Worm (Caenorhabditis elegans) whole organism, L4 larva: ENCODE data around the gene egl-5.

Experiments
- D1046.2 ChIP-seq: fragments of 200-800 bp; sonication (Bioruptor generic); IDR thresholded peaks from 2 replicates; pipeline ENCODE4 v1.3.6; 2022; ENCODE audit warnings: missing genetic modification characterization, missing compliant biosample characterization
- F10B5.3 ChIP-seq: sonication (generic microtip); optimal IDR thresholded peaks from 2 replicates; lab custom pipeline; 2016; ENCODE audit warnings: mild to moderate bottlenecking, missing genetic modification characterization, missing compliant biosample characterization
- F49E8.2 ChIP-seq: sonication (generic microtip); optimal IDR thresholded peaks from 2 replicates; lab custom pipeline; 2016; ENCODE audit warnings: missing compliant biosample characterization, mild to moderate bottlenecking, missing genetic modification characterization, borderline replicate concordance
- T20F7.1 ChIP-seq: fragments of 200-800 bp; sonication (Bioruptor generic); optimal IDR thresholded peaks from 2 replicates; lab custom pipeline; 2018; ENCODE audit warnings: mild to moderate bottlenecking, missing genetic modification characterization, missing compliant biosample characterization
- T26A8.4 ChIP-seq: fragments of 200-800 bp; sonication (Bioruptor generic); IDR thresholded peaks from 2 replicates; pipeline ENCODE4 v1.3.6; 2022; ENCODE audit warnings: missing genetic modification characterization, missing compliant biosample characterization
- Y105C5A.15 ChIP-seq: fragments of 200-800 bp; sonication (Bioruptor generic); IDR thresholded peaks from 2 replicates; pipeline ENCODE4 v1.3.6; 2022; ENCODE audit warnings: missing genetic modification characterization, missing compliant biosample characterization
- Y5F2A.4 ChIP-seq: fragments of 200-800 bp; sonication (Bioruptor generic); optimal IDR thresholded peaks from 2 replicates; lab custom pipeline; 2018; ENCODE audit warnings: mild to moderate bottlenecking, missing genetic modification characterization, missing compliant biosample characterization
- Y75B8A.6 ChIP-seq: fragments of 200-800 bp; sonication (Bioruptor generic); IDR thresholded peaks from 2 replicates; pipeline ENCODE4 v1.3.6; 2022; ENCODE audit warnings: missing genetic modification reagents, missing genetic modification characterization, missing compliant biosample characterization
- ZK337.2 ChIP-seq: fragments of 200-800 bp; sonication (Bioruptor generic); IDR thresholded peaks from 2 replicates; pipeline ENCODE4 v1.3.6; 2022; ENCODE audit warnings: missing genetic modification reagents, missing genetic modification characterization, missing compliant biosample characterization
- ZK546.5 ChIP-seq, 2 experiments: sonication (generic microtip); optimal IDR thresholded peaks; 2 replicates each; lab custom pipeline; 2017; ENCODE audit warnings: missing biosample characterization in 2 of 2, missing genetic modification characterization in 2 of 2
- aha-1 ChIP-seq: fragments of 150-350 bp; peaks from one replicate; lab custom pipeline; 2014; ENCODE audit warnings: missing biosample characterization, missing genetic modification characterization
- attf-4 ChIP-seq: sonication (generic microtip); optimal IDR thresholded peaks from 3 replicates; lab custom pipeline; 2017; ENCODE audit warnings: missing biosample characterization, missing genetic modification characterization
- ceh-44 ChIP-seq: fragments of 200-800 bp; sonication (Bioruptor generic); IDR thresholded peaks from 2 replicates; pipeline ENCODE4 v1.3.6; 2022; ENCODE audit warnings: missing genetic modification reagents, missing genetic modification characterization, missing compliant biosample characterization
- ces-1 ChIP-seq: fragments of 150-350 bp; sonication (generic microtip); optimal IDR thresholded peaks from 4 replicates; lab custom pipeline; 2014; ENCODE audit warnings: missing biosample characterization, missing genetic modification reagents, missing genetic modification characterization
- daf-16 ChIP-seq, 3 experiments: sonication (generic microtip); optimal IDR thresholded peaks; 2 replicates each; lab custom pipeline; 2016 to 2017; ENCODE audit warnings: missing genetic modification characterization in 3 of 3, missing genetic modification reagents in 3 of 3, mild to moderate bottlenecking in 2 of 3, missing compliant biosample characterization in 2 of 3, missing biosample characterization in 1 of 3, moderate library complexity in 1 of 3
- dmd-9 ChIP-seq: fragments of 200-800 bp; sonication (Bioruptor generic); IDR thresholded peaks from 2 replicates; pipeline ENCODE4 v1.3.6; 2022; ENCODE audit warnings: missing genetic modification reagents, missing genetic modification characterization, missing compliant biosample characterization
- dpl-1 ChIP-seq: fragments of 150-350 bp; optimal IDR thresholded peaks from 2 replicates; lab custom pipeline; 2014; ENCODE audit warnings: missing biosample characterization, missing genetic modification reagents, missing genetic modification characterization
- dve-1 ChIP-seq: sonication (generic microtip); optimal IDR thresholded peaks from 2 replicates; lab custom pipeline; 2017; ENCODE audit warnings: antibody characterized with exemption, mild to moderate bottlenecking, missing genetic modification characterization, missing compliant biosample characterization; ENCODE audit not compliant: insufficient read depth
- gei-8 ChIP-seq: fragments of 200-800 bp; sonication (Bioruptor generic); optimal IDR thresholded peaks from 2 replicates; lab custom pipeline; 2018; ENCODE audit warnings: mild to moderate bottlenecking, missing genetic modification characterization, missing compliant biosample characterization
- hlh-11 ChIP-seq: fragments of 200-800 bp; sonication (Bioruptor generic); optimal IDR thresholded peaks from 2 replicates; lab custom pipeline; 2018; ENCODE audit warnings: mild to moderate bottlenecking, missing genetic modification characterization, missing compliant biosample characterization
- hlh-30 ChIP-seq: sonication (generic microtip); optimal IDR thresholded peaks from 2 replicates; lab custom pipeline; 2017; ENCODE audit warnings: antibody characterized with exemption, mild to moderate bottlenecking, missing genetic modification characterization, missing compliant biosample characterization; ENCODE audit not compliant: insufficient read depth
- jun-1 ChIP-seq: fragments of 150-350 bp; optimal IDR thresholded peaks from 2 replicates; lab custom pipeline; 2014; ENCODE audit warnings: missing biosample characterization, missing genetic modification reagents, missing genetic modification characterization
- lim-7 ChIP-seq: fragments of 200-800 bp; sonication (Bioruptor generic); IDR thresholded peaks from 2 replicates; pipeline ENCODE4 v1.3.6; 2022; ENCODE audit warnings: missing genetic modification characterization, missing compliant biosample characterization
- lin-1 ChIP-seq: fragments of 200-800 bp; sonication (Bioruptor generic); IDR thresholded peaks from 2 replicates; pipeline ENCODE4 v1.3.6; 2022; ENCODE audit warnings: missing genetic modification reagents, missing genetic modification characterization, missing compliant biosample characterization
- lin-13 ChIP-seq: fragments of 150-350 bp; optimal IDR thresholded peaks from 2 replicates; lab custom pipeline; 2014; ENCODE audit warnings: missing biosample characterization, missing genetic modification reagents, missing genetic modification characterization
- lin-15B ChIP-seq: fragments of 150-350 bp; sonication (generic microtip); optimal IDR thresholded peaks from 3 replicates; lab custom pipeline; 2014; ENCODE audit warnings: missing biosample characterization, missing genetic modification characterization
- lin-38 ChIP-seq: fragments of 200-800 bp; sonication (Bioruptor generic); IDR thresholded peaks from 2 replicates; pipeline ENCODE4 v1.3.6; 2022; ENCODE audit warnings: missing genetic modification reagents, missing genetic modification characterization, missing compliant biosample characterization
- lin-39 ChIP-seq: fragments of 150-350 bp; optimal IDR thresholded peaks from 2 replicates; lab custom pipeline; 2014; ENCODE audit warnings: missing biosample characterization, missing genetic modification reagents, missing genetic modification characterization
- lsy-2 ChIP-seq, 2 experiments: fragments of 150-350 bp in 1 of 2; sonication (generic microtip) in 1 of 2; optimal IDR thresholded peaks; 2 replicates each; lab custom pipeline; 2014 to 2017; ENCODE audit warnings: missing biosample characterization in 2 of 2, missing genetic modification characterization in 2 of 2
- madf-9 ChIP-seq: fragments of 200-800 bp; sonication (Bioruptor generic); conservative IDR thresholded peaks from 2 replicates; pipeline ENCODE4 v1.3.6; 2022; ENCODE audit warnings: missing genetic modification reagents, missing genetic modification characterization, missing compliant biosample characterization
- mdt-29 ChIP-seq: fragments of 200-800 bp; sonication (Bioruptor generic); IDR thresholded peaks from 2 replicates; pipeline ENCODE4 v1.3.6; 2022; ENCODE audit warnings: missing genetic modification reagents, missing genetic modification characterization, missing compliant biosample characterization
- mep-1 ChIP-seq: fragments of 150-350 bp; sonication (generic microtip); optimal IDR thresholded peaks from 3 replicates; lab custom pipeline; 2014; ENCODE audit warnings: missing biosample characterization, missing genetic modification characterization
- mes-2 ChIP-seq: sonication (generic microtip); optimal IDR thresholded peaks from 2 replicates; lab custom pipeline; 2016; ENCODE audit warnings: missing genotype, mild to moderate bottlenecking, missing genetic modification characterization, missing compliant biosample characterization; ENCODE audit not compliant: poor library complexity, severe bottlenecking
- mxl-2 ChIP-seq: fragments of 200-800 bp; sonication (Bioruptor generic); conservative IDR thresholded peaks from 2 replicates; pipeline ENCODE4 v1.3.6; 2022; ENCODE audit warnings: missing genetic modification reagents, missing genetic modification characterization, missing compliant biosample characterization
- mxl-3 ChIP-seq: fragments of 200-800 bp; sonication (Bioruptor generic); optimal IDR thresholded peaks from 2 replicates; lab custom pipeline; 2018; ENCODE audit warnings: mild to moderate bottlenecking, missing genetic modification characterization, missing compliant biosample characterization
- nhr-25 ChIP-seq: sonication (generic microtip); optimal IDR thresholded peaks from 2 replicates; lab custom pipeline; 2017; ENCODE audit warnings: missing genetic modification characterization, mild to moderate bottlenecking, missing compliant biosample characterization, antibody characterized with exemption, moderate library complexity, borderline replicate concordance; ENCODE audit not compliant: insufficient read depth
- nhr-28 ChIP-seq: fragments of 150-350 bp; optimal IDR thresholded peaks from 2 replicates; lab custom pipeline; 2014; ENCODE audit warnings: missing biosample characterization, missing genetic modification characterization
- nhr-41 ChIP-seq: fragments of 200-800 bp; sonication (Bioruptor generic); IDR thresholded peaks from 2 replicates; pipeline ENCODE4 v1.3.6; 2022; ENCODE audit warnings: missing genetic modification reagents, missing genetic modification characterization, missing compliant biosample characterization
- nhr-6 ChIP-seq: fragments of 150-350 bp; optimal IDR thresholded peaks from 2 replicates; lab custom pipeline; 2014; ENCODE audit warnings: missing biosample characterization, missing genetic modification characterization
- pha-4 ChIP-seq, 2 experiments: fragments of 150-350 bp in 1 of 2; fragments of 200-800 bp in 1 of 2; sonication (Bioruptor generic) in 1 of 2; IDR thresholded peaks in 1 of 2; optimal IDR thresholded peaks in 1 of 2; 2 replicates each; pipeline versions ENCODE4 v1.3.6 to Lab custom; 2014 to 2022; ENCODE audit warnings: missing genetic modification characterization in 2 of 2, missing genetic modification reagents in 2 of 2, missing biosample characterization in 1 of 2, missing compliant biosample characterization in 1 of 2
- php-3 ChIP-seq: fragments of 200-800 bp; sonication (Bioruptor generic); IDR thresholded peaks from 2 replicates; pipeline ENCODE4 v1.3.6; 2022; ENCODE audit warnings: missing genetic modification reagents, missing genetic modification characterization, missing compliant biosample characterization
- rbr-2 ChIP-seq: sonication (generic microtip); optimal IDR thresholded peaks from 2 replicates; lab custom pipeline; 2016; ENCODE audit warnings: missing genotype, missing genetic modification characterization, missing compliant biosample characterization
- sdz-12 ChIP-seq: fragments of 200-800 bp; sonication (Bioruptor generic); optimal IDR thresholded peaks from 2 replicates; lab custom pipeline; 2018; ENCODE audit warnings: mild to moderate bottlenecking, missing genetic modification characterization, missing compliant biosample characterization
- skn-1 ChIP-seq: fragments of 150-350 bp; optimal IDR thresholded peaks from 2 replicates; lab custom pipeline; 2014; ENCODE audit warnings: missing biosample characterization, missing genetic modification characterization
- spr-3 ChIP-seq: fragments of 200-800 bp; sonication (Bioruptor generic); optimal IDR thresholded peaks from 2 replicates; lab custom pipeline; 2018; ENCODE audit warnings: mild to moderate bottlenecking, missing genetic modification characterization, missing compliant biosample characterization
- unc-130 ChIP-seq: sonication (generic microtip); optimal IDR thresholded peaks from 2 replicates; lab custom pipeline; 2016; ENCODE audit warnings: missing genetic modification reagents, missing genetic modification characterization, missing compliant biosample characterization
- unc-39 ChIP-seq: sonication (generic microtip); optimal IDR thresholded peaks from 2 replicates; lab custom pipeline; 2017; ENCODE audit warnings: missing biosample characterization, missing genetic modification characterization
- zag-1 ChIP-seq: fragments of 150-350 bp; optimal IDR thresholded peaks from 2 replicates; lab custom pipeline; 2014; ENCODE audit warnings: missing biosample characterization, missing genetic modification characterization
- zfp-2 ChIP-seq: sonication (generic microtip); optimal IDR thresholded peaks from 2 replicates; lab custom pipeline; 2016; ENCODE audit warnings: mild to moderate bottlenecking, missing genetic modification characterization, missing compliant biosample characterization
- zfp-3 ChIP-seq: fragments of 200-800 bp; sonication (Bioruptor generic); conservative IDR thresholded peaks from 2 replicates; pipeline ENCODE4 v1.3.6; 2022; ENCODE audit warnings: missing genetic modification reagents, missing genetic modification characterization, missing compliant biosample characterization
- zip-2 ChIP-seq: fragments of 150-350 bp; optimal IDR thresholded peaks from 2 replicates; lab custom pipeline; 2014; ENCODE audit warnings: missing biosample characterization, missing genetic modification characterization

Gene egl-5

ce11 chrIII:7769965-7770364, 44.2 kb upstream of the egl-5 start, which contains the start of gene snu-23:
TSS of gene snu-23 (minus strand) at chrIII:7770120.
- TF ChIP-seq zfp-3 (GFP tag; lab: Robert Waterston, UW) (no peak), ces-1 (GFP tag; lab: Kevin White, UChicago) (no peak), mep-1 (no peak), zag-1 (tag; lab: Kevin White, UChicago) (no peak), lin-1 (GFP tag; lab: Robert Waterston, UW) (no peak), rbr-2 (tag; lab: Kevin White, UChicago) (no peak), lin-38 (GFP tag; lab: Robert Waterston, UW) (no peak), T26A8.4 (GFP tag; lab: Robert Waterston, UW) (no peak), zfp-2 (tag; lab: Kevin White, UChicago) (no peak), dpl-1 (peak; percentile 23), zip-2 (no peak), jun-1 (no peak), pha-4 (GFP tag; IDR thresholded peaks at IDR 0.05; lab: Robert Waterston, UW) (no peak), pha-4 (tag; optimal IDR thresholded peaks at IDR 0.05; lab: Kevin White, UChicago) (no peak), T20F7.1 (GFP tag; lab: Kevin White, UChicago) (peak; percentile 10), lin-15B (tag; lab: Kevin White, UChicago) (no peak), attf-4 (tag; lab: Kevin White, UChicago) (no peak), unc-130 (GFP tag; lab: Kevin White, UChicago) (no peak), mes-2 (tag; lab: Kevin White, UChicago) (peak; percentile 64), lim-7 (GFP tag; lab: Robert Waterston, UW) (no peak), ZK337.2 (GFP tag; lab: Robert Waterston, UW) (no peak), ZK546.5 (tag; optimal IDR thresholded peaks at IDR 0.05; lab: Kevin White, UChicago) (no peak), gei-8 (GFP tag; lab: Kevin White, UChicago) (no peak), lin-13 (no peak), unc-39 (tag; lab: Kevin White, UChicago) (no peak), lsy-2 (tag; optimal IDR thresholded peaks at IDR 0.05; lab: Kevin White, UChicago) (peak; percentile 54 to 96), dmd-9 (GFP tag; lab: Robert Waterston, UW) (no peak), F49E8.2 (no peak), ceh-44 (no peak), hlh-30 (peak; percentile 13), mdt-29 (GFP tag; lab: Robert Waterston, UW) (no peak), nhr-28 (peak; percentile 28), spr-3 (GFP tag; lab: Kevin White, UChicago) (no peak), madf-9 (GFP tag; lab: Robert Waterston, UW) (no peak), Y105C5A.15 (GFP tag; lab: Robert Waterston, UW) (no peak), aha-1 (no peak), nhr-6 (tag; lab: Kevin White, UChicago) (no peak), mxl-2 (GFP tag; lab: Robert Waterston, UW) (no peak), daf-16 (GFP tag; optimal IDR thresholded peaks at IDR 0.05; lab: Kevin White, UChicago) (no peak), daf-16 (tag; optimal IDR thresholded peaks at IDR 0.05; lab: Kevin White, UChicago) (no peak), Y75B8A.6 (GFP tag; lab: Robert Waterston, UW) (no peak), hlh-11 (tag; lab: Kevin White, UChicago) (no peak), Y5F2A.4 (GFP tag; lab: Kevin White, UChicago) (no peak), nhr-41 (no peak), mxl-3 (no peak), dve-1 (tag; lab: Kevin White, UChicago) (no peak), lin-39 (tag; lab: Kevin White, UChicago) (no peak), nhr-25 (tag; lab: Kevin White, UChicago) (no peak), F10B5.3 (tag; lab: Kevin White, UChicago) (no peak), sdz-12 (GFP tag; lab: Kevin White, UChicago) (no peak), D1046.2 (GFP tag; lab: Robert Waterston, UW) (no peak), php-3 (GFP tag; lab: Robert Waterston, UW) (no peak), skn-1 (no peak)
